Worm (Caenorhabditis elegans): ENCODE measurements around the gene F44B9.2.

F44B9.2 gene

DNA sequence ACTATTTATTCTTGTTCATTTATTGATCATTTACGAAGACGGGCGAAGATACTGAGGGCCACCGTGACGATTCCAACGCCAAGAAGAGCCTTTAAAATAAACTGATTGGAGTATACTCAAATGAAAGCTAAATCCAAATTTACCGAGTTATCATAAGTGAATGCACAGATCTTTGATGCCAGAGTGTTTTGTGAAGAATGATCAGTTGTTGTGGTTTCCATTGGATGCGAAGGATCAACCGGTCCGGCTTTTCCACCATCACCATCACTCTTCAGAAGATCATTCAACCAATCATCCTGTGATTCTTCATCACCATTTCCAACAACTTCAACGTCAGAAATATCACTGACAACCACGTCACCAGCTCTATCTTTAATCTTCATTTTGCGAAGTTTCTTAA is 45.0 kb upstream of the F44B9.2 start (continued):
- TF ChIP-seq C06A6.2 (GFP tag; conservative IDR thresholded peaks at IDR 0.05) (no peak), B0019.2 (GFP tag; conservative IDR thresholded peaks at IDR 0.05) (no peak), snpc-3.4 (tag; optimal IDR thresholded peaks at IDR 0.05) (peak; percentile 10), dpl-1 (GFP tag; optimal IDR thresholded peaks at IDR 0.05) (no peak), egl-18 (GFP tag; IDR thresholded peaks at IDR 0.05) (no peak), nfya-1 (tag; optimal IDR thresholded peaks at IDR 0.05; ENCODE audit: borderline replicate concordance, insufficient read depth) (no peak), ceh-91 (GFP tag; IDR thresholded peaks at IDR 0.05) (no peak), egl-44 (GFP tag; IDR thresholded peaks at IDR 0.05) (no peak), ceh-100 (GFP tag; IDR thresholded peaks at IDR 0.05) (no peak), xnd-1 (tag; optimal IDR thresholded peaks at IDR 0.05) (no peak), nhr-90 (tag; optimal IDR thresholded peaks at IDR 0.05) (no peak), zim-3 (tag; optimal IDR thresholded peaks at IDR 0.05) (peak; percentile 20), ztf-22 (GFP tag; optimal IDR thresholded peaks at IDR 0.05) (no peak), C17E4.6 (GFP tag; IDR thresholded peaks at IDR 0.05) (0 out of 2 replicates have a peak, but pooled peaks have one; percentile 32), ceh-27 (GFP tag; optimal IDR thresholded peaks at IDR 0.05) (no peak), pha-4 (tag; optimal IDR thresholded peaks at IDR 0.05) (no peak), sdz-38 (tag; optimal IDR thresholded peaks at IDR 0.05) (no peak), die-1 (tag; optimal IDR thresholded peaks at IDR 0.05) (peak; percentile 6), hmg-20 (GFP tag; IDR thresholded peaks at IDR 0.05) (no peak), nhr-27 (tag; optimal IDR thresholded peaks at IDR 0.05) (no peak), egrh-3 (GFP tag; IDR thresholded peaks at IDR 0.05) (no peak), ztf-26 (tag; optimal IDR thresholded peaks at IDR 0.05) (no peak), hsf-1 (GFP tag; IDR thresholded peaks at IDR 0.05) (0 out of 2 replicates have a peak, but pooled peaks have one; percentile 32), F57A8.1 (GFP tag; optimal IDR thresholded peaks at IDR 0.05) (no peak), F10E7.11 (tag; optimal IDR thresholded peaks at IDR 0.05) (no peak), lir-1 (GFP tag; conservative IDR thresholded peaks at IDR 0.05) (no peak), somi-1 (GFP tag; optimal IDR thresholded peaks at IDR 0.05) (no peak), snpc-1.1 (tag; optimal IDR thresholded peaks at IDR 0.05; ENCODE audit: insufficient read depth) (no peak), ekl-4 (GFP tag; IDR thresholded peaks at IDR 0.05) (peak; percentile 36; the same call in 1 of the 2 replicates), B0035.1 (tag; optimal IDR thresholded peaks at IDR 0.05) (peak; percentile 27), dox-1 (GFP tag; IDR thresholded peaks at IDR 0.05) (no peak), hlh-12 (tag; optimal IDR thresholded peaks at IDR 0.05) (no peak), mcd-1 (GFP tag; IDR thresholded peaks at IDR 0.05) (no peak), gei-17 (GFP tag; optimal IDR thresholded peaks at IDR 0.05) (no peak), let-526 (GFP tag; IDR thresholded peaks at IDR 0.05) (no peak), lsy-27 (tag; optimal IDR thresholded peaks at IDR 0.05; ENCODE audit: borderline replicate concordance, insufficient read depth) (no peak), B0336.3 (GFP tag; IDR thresholded peaks at IDR 0.05) (no peak), F39B2.1 (GFP tag; IDR thresholded peaks at IDR 0.05) (no peak), tbx-9 (tag; optimal IDR thresholded peaks at IDR 0.05; ENCODE audit: borderline replicate concordance) (no peak), bed-2 (GFP tag; IDR thresholded peaks at IDR 0.05) (no peak), lin-26 (GFP tag; IDR thresholded peaks at IDR 0.05) (0 out of 2 replicates have a peak, but pooled peaks have one; percentile 36), ztf-18 (tag; optimal IDR thresholded peaks at IDR 0.05) (no peak), ztf-3 (GFP tag; optimal IDR thresholded peaks at IDR 0.05) (peak; percentile 2), aptf-3 (GFP tag; IDR thresholded peaks at IDR 0.05) (no peak), aptf-2 (GFP tag; conservative IDR thresholded peaks at IDR 0.05) (no peak), nhr-80 (tag; optimal IDR thresholded peaks at IDR 0.05) (no peak), mxl-1 (tag; optimal IDR thresholded peaks at IDR 0.05) (no peak), madf-10 (tag; optimal IDR thresholded peaks at IDR 0.05) (peak; percentile 7), attf-6 (GFP tag; IDR thresholded peaks at IDR 0.05) (0 out of 2 replicates have a peak, but pooled peaks have one; percentile 9)

Data from whole organism, young adult.